Fruit fly (Drosophila melanogaster) whole organism, embryonic: ENCODE measurements around the gene CG43954.

Experiments
- Adf1 ChIP-seq: fragments of 200-800 bp; sonication (Bioruptor generic); IDR thresholded peaks from 2 replicates; pipeline ENCODE4 v1.3.6; 2022; ENCODE audit warnings: missing biosample characterization, missing genetic modification characterization
- CG10267 ChIP-seq: fragments of 200-800 bp; sonication (Bioruptor generic); optimal IDR thresholded peaks from 2 replicates; lab custom pipeline; 2018; ENCODE audit warnings: missing biosample characterization, mild to moderate bottlenecking, missing genetic modification characterization, moderate library complexity
- CG10321 ChIP-seq: fragments of 200-800 bp; sonication (Bioruptor generic); IDR thresholded peaks from 2 replicates; pipeline ENCODE4 v1.3.6; 2022; ENCODE audit warnings: missing biosample characterization, missing genetic modification characterization
- CG10543 ChIP-seq: fragments of 200-800 bp; sonication (Bioruptor generic); optimal IDR thresholded peaks from 3 replicates; lab custom pipeline; 2017; ENCODE audit warnings: missing biosample characterization, mild to moderate bottlenecking, missing genetic modification characterization, moderate library complexity
- CG11504 ChIP-seq: fragments of 200-800 bp; sonication (Bioruptor generic); optimal IDR thresholded peaks from 3 replicates; lab custom pipeline; 2019; ENCODE audit warnings: missing biosample characterization, mild to moderate bottlenecking, missing genetic modification characterization, moderate library complexity
- CG12942 ChIP-seq: fragments of 200-800 bp; sonication (Bioruptor generic); optimal IDR thresholded peaks from 3 replicates; lab custom pipeline; 2016; ENCODE audit warnings: missing biosample characterization, missing genetic modification characterization
- CG17361 ChIP-seq: fragments of 200-800 bp; sonication (Bioruptor generic); IDR thresholded peaks from 3 replicates; pipeline ENCODE4 v1.3.6; 2022; ENCODE audit warnings: missing biosample characterization, missing genetic modification characterization
- CG1832 ChIP-seq: fragments of 200-800 bp; sonication (Bioruptor generic); optimal IDR thresholded peaks from 2 replicates; lab custom pipeline; 2017; ENCODE audit warnings: missing biosample characterization, mild to moderate bottlenecking, missing genetic modification characterization, inconsistent platforms
- CG4360 ChIP-seq: fragments of 200-800 bp; sonication (Bioruptor generic); IDR thresholded peaks from 2 replicates; pipeline ENCODE4 v1.3.6; 2022; ENCODE audit warnings: missing biosample characterization, missing genetic modification characterization
- CG6791 ChIP-seq: fragments of 200-800 bp; sonication (Bioruptor generic); IDR thresholded peaks from 3 replicates; pipeline ENCODE4 v1.3.6; 2022; ENCODE audit warnings: missing biosample characterization, missing genetic modification characterization; ENCODE audit not compliant: partially characterized antibody
- CG8281 ChIP-seq: fragments of 200-800 bp; sonication (Bioruptor generic); optimal IDR thresholded peaks from 2 replicates; lab custom pipeline; 2018; ENCODE audit warnings: missing biosample characterization, mild to moderate bottlenecking, missing genetic modification characterization, moderate library complexity
- CG8290 ChIP-seq, 3 experiments: fragments of 200-800 bp; sonication (Bioruptor generic); optimal IDR thresholded peaks; 2 replicates each; lab custom pipeline; 2016 to 2019; ENCODE audit warnings: missing biosample characterization in 3 of 3, missing genetic modification characterization in 3 of 3, mild to moderate bottlenecking in 2 of 3, moderate library complexity in 1 of 3
- CG9215 ChIP-seq: fragments of 200-800 bp; sonication (Bioruptor generic); IDR thresholded peaks from 2 replicates; pipeline ENCODE4 v1.3.6; 2022; ENCODE audit warnings: missing biosample characterization, missing genetic modification characterization
- CG9609 ChIP-seq: fragments of 200-800 bp; sonication (Bioruptor generic); optimal IDR thresholded peaks from 3 replicates; lab custom pipeline; 2016; ENCODE audit warnings: missing biosample characterization, missing genetic modification characterization
- Dref ChIP-seq: fragments of 200-800 bp; sonication (Bioruptor generic); IDR thresholded peaks from 2 replicates; pipeline ENCODE4 v1.3.6; 2022; ENCODE audit warnings: missing biosample characterization, missing genetic modification characterization
- Drgx ChIP-seq: fragments of 200-800 bp; sonication (Bioruptor generic); IDR thresholded peaks from 2 replicates; pipeline ENCODE4 v1.3.6; 2022; ENCODE audit warnings: missing biosample characterization, missing genetic modification characterization
- E2f2 ChIP-seq: fragments of 200-800 bp; sonication (Bioruptor generic); IDR thresholded peaks from 2 replicates; pipeline ENCODE4 v1.3.6; 2022; ENCODE audit warnings: missing biosample characterization, missing genetic modification characterization
- Ets65A ChIP-seq: fragments of 200-800 bp; sonication (Bioruptor generic); peaks from one replicate; lab custom pipeline; 2016; ENCODE audit warnings: missing biosample characterization, missing genetic modification characterization
- Fer1 ChIP-seq: fragments of 200-800 bp; sonication (Bioruptor generic); optimal IDR thresholded peaks from 2 replicates; lab custom pipeline; 2017; ENCODE audit warnings: missing biosample characterization, mild to moderate bottlenecking, missing genetic modification characterization
- HHEX ChIP-seq: fragments of 200-800 bp; sonication (Bioruptor generic); optimal IDR thresholded peaks from 3 replicates; lab custom pipeline; 2017; ENCODE audit warnings: missing biosample characterization, mild to moderate bottlenecking, missing genetic modification characterization, missing genetic modification reagents
- MBD-R2 ChIP-seq: fragments of 200-800 bp; sonication (Bioruptor generic); IDR thresholded peaks from 2 replicates; pipeline ENCODE4 v1.3.6; 2022; ENCODE audit warnings: missing biosample characterization, missing genetic modification characterization
- MESR4 ChIP-seq: fragments of 200-800 bp; sonication (Bioruptor generic); optimal IDR thresholded peaks from 2 replicates; lab custom pipeline; 2018; ENCODE audit warnings: missing biosample characterization, mild to moderate bottlenecking, missing genetic modification characterization, moderate library complexity
- Opbp ChIP-seq: fragments of 200-800 bp; sonication (Bioruptor generic); IDR thresholded peaks from 3 replicates; pipeline ENCODE4 v1.3.6; 2022; ENCODE audit warnings: missing biosample characterization, missing genetic modification characterization; ENCODE audit not compliant: partially characterized antibody
- YL-1 ChIP-seq: fragments of 200-800 bp; sonication (Bioruptor generic); optimal IDR thresholded peaks from 3 replicates; lab custom pipeline; 2017; ENCODE audit warnings: missing biosample characterization, mild to moderate bottlenecking, missing genetic modification characterization
- al ChIP-seq: fragments of 200-800 bp; sonication (Bioruptor generic); IDR thresholded peaks from 2 replicates; pipeline ENCODE4 v1.3.6; 2022; ENCODE audit warnings: missing biosample characterization, missing genetic modification characterization
- cg ChIP-seq: fragments of 200-800 bp; sonication (Bioruptor generic); optimal IDR thresholded peaks from 3 replicates; lab custom pipeline; 2019; ENCODE audit warnings: missing biosample characterization, mild to moderate bottlenecking, missing genetic modification characterization, moderate library complexity
- chn ChIP-seq: fragments of 200-800 bp; sonication (Bioruptor generic); optimal IDR thresholded peaks from 2 replicates; lab custom pipeline; 2016; ENCODE audit warnings: missing biosample characterization, missing genetic modification characterization
- crp ChIP-seq, 2 experiments: fragments of 200-800 bp; sonication (Bioruptor generic); optimal IDR thresholded peaks; 2 replicates in 1 of 2; 3 replicates in 1 of 2; lab custom pipeline; 2017; ENCODE audit warnings: missing biosample characterization in 2 of 2, missing genetic modification characterization in 2 of 2, mild to moderate bottlenecking in 1 of 2, moderate library complexity in 1 of 2
- disco-r ChIP-seq: fragments of 200-800 bp; sonication (Bioruptor generic); optimal IDR thresholded peaks from 2 replicates; lab custom pipeline; 2016; ENCODE audit warnings: missing biosample characterization, missing genetic modification characterization
- hb ChIP-seq: fragments of 200-800 bp; sonication (Bioruptor generic); IDR thresholded peaks from 3 replicates; pipeline ENCODE4 v1.3.6; 2022; ENCODE audit warnings: missing biosample characterization, missing genetic modification characterization; ENCODE audit not compliant: partially characterized antibody
- hkb ChIP-seq, 2 experiments: fragments of 200-800 bp in 1 of 2; fragments of >200 bp in 1 of 2; sonication (Bioruptor generic) in 1 of 2; IDR thresholded peaks in 1 of 2; optimal IDR thresholded peaks in 1 of 2; 2 replicates each; pipeline versions ENCODE4 v1.3.6 to Lab custom; 2017 to 2022; ENCODE audit warnings: missing biosample characterization in 1 of 2, missing genetic modification characterization in 1 of 2
- insv ChIP-seq, 2 experiments: fragments of 200-800 bp; sonication (Bioruptor generic); optimal IDR thresholded peaks; 3 replicates each; lab custom pipeline; 2016 to 2018; ENCODE audit warnings: missing biosample characterization in 2 of 2, missing genetic modification characterization in 2 of 2
- nerfin-1 ChIP-seq: fragments of 200-800 bp; sonication (Bioruptor generic); optimal IDR thresholded peaks from 3 replicates; lab custom pipeline; 2019; ENCODE audit warnings: missing biosample characterization, mild to moderate bottlenecking, missing genetic modification characterization, moderate library complexity
- nerfin-2 ChIP-seq: fragments of 200-800 bp; sonication (Bioruptor generic); IDR thresholded peaks from 2 replicates; pipeline ENCODE4 v1.3.6; 2022; ENCODE audit warnings: missing biosample characterization, missing genetic modification characterization; ENCODE audit not compliant: partially characterized antibody
- onecut ChIP-seq: fragments of 200-800 bp; sonication (Bioruptor generic); IDR thresholded peaks from 2 replicates; pipeline ENCODE4 v1.3.6; 2022; ENCODE audit warnings: missing biosample characterization, missing genetic modification characterization
- pros ChIP-seq: fragments of 200-800 bp; sonication (Bioruptor generic); optimal IDR thresholded peaks from 3 replicates; lab custom pipeline; 2019; ENCODE audit warnings: missing biosample characterization, mild to moderate bottlenecking, missing genetic modification characterization, moderate library complexity
- ssp ChIP-seq: fragments of 200-800 bp; sonication (Bioruptor generic); IDR thresholded peaks from 2 replicates; pipeline ENCODE4 v1.3.6; 2022; ENCODE audit warnings: missing biosample characterization, missing genetic modification characterization
- vnd ChIP-seq: fragments of 200-800 bp; sonication (Bioruptor generic); IDR thresholded peaks from 3 replicates; pipeline ENCODE4 v1.3.6; 2022; ENCODE audit warnings: missing biosample characterization, missing genetic modification characterization; ENCODE audit not compliant: partially characterized antibody
- zen ChIP-seq: fragments of 200-800 bp; sonication (Bioruptor generic); optimal IDR thresholded peaks from 3 replicates; lab custom pipeline; 2018; ENCODE audit warnings: missing biosample characterization, mild to moderate bottlenecking, missing genetic modification characterization, moderate library complexity
- zen2 ChIP-seq: fragments of 200-800 bp; sonication (Bioruptor generic); IDR thresholded peaks from 3 replicates; pipeline ENCODE4 v1.3.6; 2022; ENCODE audit warnings: missing biosample characterization, missing genetic modification characterization; ENCODE audit not compliant: partially characterized antibody

Gene CG43954

DNA sequence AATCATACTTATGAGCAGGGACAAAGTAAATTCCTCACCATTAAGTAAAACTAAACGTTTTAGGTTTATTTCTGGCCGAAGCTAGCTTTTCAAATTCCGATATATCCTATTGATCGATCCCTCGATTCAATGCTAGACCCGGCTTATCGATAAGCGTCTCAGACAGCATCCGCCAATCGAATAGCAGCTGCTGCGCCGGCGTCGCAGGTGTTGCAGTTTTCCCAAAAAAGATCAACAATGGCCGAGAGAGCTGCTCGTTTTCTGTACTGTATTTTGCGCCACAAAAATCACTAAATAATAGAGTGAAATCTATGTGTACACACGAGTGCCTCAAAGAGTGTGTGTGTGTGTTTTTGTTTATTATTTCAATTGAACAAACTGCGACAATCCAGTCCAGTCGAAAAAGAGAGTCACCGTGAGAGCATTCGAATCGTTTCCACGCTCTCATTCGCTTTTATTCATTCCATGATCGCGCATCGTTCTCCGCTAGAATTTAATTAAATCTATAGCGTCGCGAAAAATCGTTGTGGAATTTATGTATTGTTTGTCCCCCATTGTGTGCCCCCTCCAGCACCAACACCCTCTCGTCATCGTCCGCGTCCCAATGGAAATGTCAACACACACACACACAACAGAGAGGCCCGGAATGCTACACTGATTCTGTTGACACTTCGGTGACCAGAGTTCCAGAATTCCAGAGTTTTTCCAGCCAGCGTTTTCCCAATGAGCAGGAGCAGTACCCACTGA, 2.1 kb upstream of the CG43954 start (continued):
- TF ChIP-seq Opbp (GFP tag; lab: Robert Waterston, UW) (peak; percentile 66; the same call in 2 of the 3 replicates), YL-1 (GFP tag; lab: Kevin White, UChicago) (peak; percentile 15), CG10267 (tag; lab: Kevin White, UChicago) (no peak), crp (GFP tag; optimal IDR thresholded peaks at IDR 0.05; lab: Kevin White, UChicago) (peak in 1 of 2 experiments; percentile 58), Drgx (no peak), CG8281 (tag; lab: Kevin White, UChicago) (no peak), E2f2 (peak; percentile 84), CG11504 (tag; lab: Kevin White, UChicago) (no peak), HHEX (GFP tag; lab: Kevin White, UChicago) (no peak), CG17361 (GFP tag; lab: Robert Waterston, UW) (no peak), insv (GFP tag; optimal IDR thresholded peaks at IDR 0.05; lab: Kevin White, UChicago) (no peak), MESR4 (GFP tag; lab: Kevin White, UChicago) (peak; percentile 3), CG10543 (GFP tag; lab: Kevin White, UChicago) (peak; percentile 66), vnd (peak; percentile 64), CG12942 (no peak), hb (GFP tag; lab: Robert Waterston, UW) (peak; percentile 60; the same call in 1 of the 3 replicates), zen2 (peak; percentile 68), disco-r (GFP tag; lab: Kevin White, UChicago) (peak; percentile 46), ssp (no peak)

DNA sequence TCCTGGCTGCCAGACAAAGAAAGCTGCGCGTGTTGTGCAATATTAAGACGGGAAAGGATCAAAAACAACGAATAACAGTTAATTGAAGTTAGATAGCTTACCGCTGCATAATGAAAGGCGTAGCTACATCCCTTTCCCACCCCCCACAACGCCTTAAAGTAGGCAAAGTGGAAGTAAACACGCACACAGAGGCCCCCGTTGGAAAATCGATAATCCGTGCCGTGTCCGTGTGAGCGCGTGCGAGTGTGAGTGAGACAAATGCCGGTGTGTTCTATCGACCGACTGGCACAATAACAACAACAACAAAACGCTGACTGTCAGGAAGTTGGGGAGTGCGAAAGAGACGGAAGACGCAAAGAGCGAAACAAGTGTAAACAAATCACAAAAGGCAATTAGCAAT, 894 bp upstream of the CG43954 start:
- TF ChIP-seq Fer1 (no peak), CG9215 (no peak), CG6791 (GFP tag; lab: Robert Waterston, UW) (0 out of 3 replicates have a peak, but pooled peaks have one; percentile 42), CG10321 (GFP tag; lab: Robert Waterston, UW) (peak; percentile 11; the same call in 1 of the 2 replicates), pros (peak; percentile 40), Dref (GFP tag; lab: Robert Waterston, UW) (0 out of 2 replicates have a peak, but pooled peaks have one; percentile 11), al (no peak), chn (peak; percentile 11), MESR4 (GFP tag; lab: Kevin White, UChicago) (peak; percentile 12), Adf1 (GFP tag; lab: Robert Waterston, UW) (no peak), hkb (optimal IDR thresholded peaks at IDR 0.05; lab: Kevin White, UChicago) (peak; percentile 25), hkb (GFP tag; IDR thresholded peaks at IDR 0.05; lab: Robert Waterston, UW) (no peak), CG1832 (GFP tag; lab: Kevin White, UChicago) (peak; percentile 64), nerfin-1 (tag; lab: Kevin White, UChicago) (peak; percentile 66), MBD-R2 (GFP tag; lab: Robert Waterston, UW) (peak; percentile 56; the same call in 1 of the 2 replicates), cg (GFP tag; lab: Kevin White, UChicago) (peak; percentile 82), CG8290 (GFP tag; optimal IDR thresholded peaks at IDR 0.05; lab: Kevin White, UChicago) (peak; percentile 60), CG8290 (tag; optimal IDR thresholded peaks at IDR 0.05; lab: Kevin White, UChicago) (peak in 1 of 2 experiments; percentile 97), Ets65A (GFP tag; lab: Kevin White, UChicago) (peak; percentile 82), CG9609 (GFP tag; lab: Kevin White, UChicago) (no peak), onecut (peak; percentile 100), nerfin-2 (GFP tag; lab: Robert Waterston, UW) (0 out of 2 replicates have a peak, but pooled peaks have one; percentile 11), CG4360 (peak; percentile 97), zen (tag; lab: Kevin White, UChicago) (peak; percentile 35)
